Worm (Caenorhabditis elegans): ENCODE measurements around the gene Y51H4A.937.

Y51H4A.937 gene

ce11 chrIV:16492327-16492726, 36.1 kb upstream of the Y51H4A.937 start (continued):
- TF ChIP-seq lin-35 (GFP tag; optimal IDR thresholded peaks at IDR 0.05) (peak in 1 of 3 experiments; percentile 71), F57C9.4 (tag; optimal IDR thresholded peaks at IDR 0.05) (no peak), bed-2 (GFP tag; IDR thresholded peaks at IDR 0.05) (peak; percentile 41; the same call in 1 of the 2 replicates), Y53G8AR.9 (GFP tag; conservative IDR thresholded peaks at IDR 0.05) (peak; percentile 67), ztf-28 (GFP tag; IDR thresholded peaks at IDR 0.05) (no peak), hmg-20 (GFP tag; IDR thresholded peaks at IDR 0.05) (no peak), Y53F4B.3 (GFP tag; IDR thresholded peaks at IDR 0.05) (no peak), nhr-80 (tag; optimal IDR thresholded peaks at IDR 0.05) (peak; percentile 66), hsf-1 (GFP tag; IDR thresholded peaks at IDR 0.05) (no peak), him-1 (tag; optimal IDR thresholded peaks at IDR 0.05) (no peak), K12H6.12 (tag; optimal IDR thresholded peaks at IDR 0.05) (peak; percentile 86), sea-2 (GFP tag; IDR thresholded peaks at IDR 0.05) (no peak), madf-6 (GFP tag; IDR thresholded peaks at IDR 0.05) (no peak), lir-1 (GFP tag; conservative IDR thresholded peaks at IDR 0.05) (peak; percentile 93), ets-4 (GFP tag; optimal IDR thresholded peaks at IDR 0.05) (peak; percentile 46), rcor-1 (GFP tag; IDR thresholded peaks at IDR 0.05) (peak; percentile 34; the same call in 1 of the 2 replicates), ama-1 (optimal IDR thresholded peaks at IDR 0.05) (no peak), ama-1 (GFP tag; optimal IDR thresholded peaks at IDR 0.05) (no peak), somi-1 (GFP tag; optimal IDR thresholded peaks at IDR 0.05) (peak; percentile 1), aptf-2 (GFP tag; conservative IDR thresholded peaks at IDR 0.05) (no peak), tbx-9 (tag; optimal IDR thresholded peaks at IDR 0.05; ENCODE audit: borderline replicate concordance) (no peak), ceh-100 (GFP tag; IDR thresholded peaks at IDR 0.05) (no peak), let-526 (GFP tag; IDR thresholded peaks at IDR 0.05) (peak; percentile 75; the same call in 1 of the 2 replicates), let-607 (tag; optimal IDR thresholded peaks at IDR 0.05) (peak in 1 of 2 experiments; percentile 48), ztf-25 (GFP tag; IDR thresholded peaks at IDR 0.05) (0 out of 2 replicates have a peak, but pooled peaks have one; percentile 12), nhr-27 (tag; optimal IDR thresholded peaks at IDR 0.05) (no peak), dox-1 (GFP tag; IDR thresholded peaks at IDR 0.05) (peak; percentile 80), T26A5.8 (tag; optimal IDR thresholded peaks at IDR 0.05) (no peak), rpc-1 (optimal IDR thresholded peaks at IDR 0.05) (no peak), rpc-1 (tag; optimal IDR thresholded peaks at IDR 0.05) (no peak), ceh-40 (GFP tag; IDR thresholded peaks at IDR 0.05) (no peak), nhr-120 (GFP tag; IDR thresholded peaks at IDR 0.05) (no peak), nhr-90 (tag; optimal IDR thresholded peaks at IDR 0.05) (peak; percentile 39), Y95B8A.8 (GFP tag; IDR thresholded peaks at IDR 0.05) (no peak; the same call in 1 of the 2 replicates), attf-5 (GFP tag; optimal IDR thresholded peaks at IDR 0.05) (peak; percentile 80), madf-10 (tag; optimal IDR thresholded peaks at IDR 0.05) (peak; percentile 89), gei-17 (GFP tag; optimal IDR thresholded peaks at IDR 0.05) (peak; percentile 30), mes-4 (tag; optimal IDR thresholded peaks at IDR 0.05) (no peak), T07F8.4 (tag; optimal IDR thresholded peaks at IDR 0.05) (no peak), hmg-1.2 (GFP tag; IDR thresholded peaks at IDR 0.05) (peak; percentile 95), rec-8 (tag; optimal IDR thresholded peaks at IDR 0.05) (no peak), F39B2.1 (GFP tag; IDR thresholded peaks at IDR 0.05) (no peak), ztf-18 (tag; optimal IDR thresholded peaks at IDR 0.05) (no peak), snpc-4 (GFP tag; optimal IDR thresholded peaks at IDR 0.05) (peak; percentile 39), snpc-4 (tag; optimal IDR thresholded peaks at IDR 0.05) (peak in 3 of 4 experiments; percentile 65 to 76 (median 72)), tbp1 (GFP tag; optimal IDR thresholded peaks at IDR 0.05) (peak; percentile 50), mel-28 (tag; optimal IDR thresholded peaks at IDR 0.05; ENCODE audit: borderline replicate concordance) (peak; percentile 23), mcd-1 (GFP tag; IDR thresholded peaks at IDR 0.05) (peak; percentile 59), ekl-4 (GFP tag; IDR thresholded peaks at IDR 0.05) (peak; percentile 74; the same call in 1 of the 2 replicates), Y67H2A.10 (GFP tag; conservative IDR thresholded peaks at IDR 0.05) (peak; percentile 22; the same call in 1 of the 2 replicates)

Measured in whole organism, young adult.